Worm (Caenorhabditis elegans): ENCODE data around the gene best-9.

DNA sequence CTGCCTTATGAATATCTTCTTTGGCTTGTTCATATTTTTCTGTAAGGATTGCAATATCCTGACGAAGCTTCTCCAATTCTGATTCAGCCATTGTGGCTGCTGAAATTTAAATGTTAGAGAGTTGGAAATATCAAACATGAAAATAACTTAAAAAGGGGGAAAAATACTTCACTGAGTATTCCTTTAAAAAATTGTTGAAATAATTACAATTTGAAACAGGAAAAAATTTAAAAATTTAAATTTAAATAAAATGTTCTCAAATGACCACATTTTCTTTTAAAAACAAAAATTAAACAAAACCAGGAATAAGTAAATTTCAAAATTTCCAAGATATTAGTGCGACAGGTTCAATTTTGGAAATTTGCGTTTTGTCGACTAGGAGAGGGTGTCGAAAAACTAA, 11.7 kb downstream of the best-9 start, which contains the start of gene bicd-1:
- TF ChIP-seq mep-1 (tag; optimal IDR thresholded peaks at IDR 0.05) = no peak
- no peak for TF ChIP-seq lir-3 (tag; optimal IDR thresholded peaks at IDR 0.05)
- TF ChIP-seq F44E2.7 (GFP tag; IDR thresholded peaks at IDR 0.05) = no peak
- TF ChIP-seq dpl-1 (GFP tag; optimal IDR thresholded peaks at IDR 0.05) = no peak
- no peak for TF ChIP-seq lin-15B (tag; optimal IDR thresholded peaks at IDR 0.05)
- TF ChIP-seq ceh-82 (tag; optimal IDR thresholded peaks at IDR 0.05) = no peak
- TF ChIP-seq lin-39 (tag; optimal IDR thresholded peaks at IDR 0.05) = no peak
- TF ChIP-seq nhr-76 (tag; optimal IDR thresholded peaks at IDR 0.05) = no peak
- TF ChIP-seq Y105C5A.15 (GFP tag; IDR thresholded peaks at IDR 0.05) = no peak
